Worm (Caenorhabditis elegans) whole organism, mixed stage, embryonic: ENCODE results near the gene T16H12.2.

Source experiments
- M03D4.4 ChIP-seq: sonication (generic microtip); optimal IDR thresholded peaks from 2 replicates; lab custom pipeline; 2017; ENCODE audit warnings: mild to moderate bottlenecking, missing genetic modification characterization, missing compliant biosample characterization
- bed-3 ChIP-seq: fragments of 200-800 bp; sonication (Bioruptor generic); optimal IDR thresholded peaks from 3 replicates; lab custom pipeline; 2018; ENCODE audit warnings: mild to moderate bottlenecking, missing genetic modification characterization, moderate library complexity, missing compliant biosample characterization
- blmp-1 ChIP-seq: fragments of 150-350 bp; optimal IDR thresholded peaks from 2 replicates; lab custom pipeline; 2014; ENCODE audit warnings: missing biosample characterization, missing genetic modification characterization
- ceh-39 ChIP-seq: fragments of 150-350 bp; optimal IDR thresholded peaks from 2 replicates; lab custom pipeline; 2014; ENCODE audit warnings: missing biosample characterization, missing genetic modification characterization
- ceh-43 ChIP-seq: fragments of 200-800 bp; sonication (Bioruptor generic); optimal IDR thresholded peaks from 2 replicates; lab custom pipeline; 2018; ENCODE audit warnings: mild to moderate bottlenecking, missing genetic modification characterization, moderate library complexity, missing compliant biosample characterization
- ceh-83 ChIP-seq: fragments of 200-800 bp; sonication (Bioruptor generic); optimal IDR thresholded peaks from 2 replicates; lab custom pipeline; 2018; ENCODE audit warnings: mild to moderate bottlenecking, missing genetic modification characterization, missing compliant biosample characterization
- ces-1 ChIP-seq: fragments of 150-350 bp; optimal IDR thresholded peaks from 2 replicates; lab custom pipeline; 2014; ENCODE audit warnings: missing biosample characterization, missing genetic modification reagents, missing genetic modification characterization
- drap-1 ChIP-seq: fragments of 200-800 bp; sonication (Bioruptor generic); optimal IDR thresholded peaks from 3 replicates; lab custom pipeline; 2018; ENCODE audit warnings: mild to moderate bottlenecking, missing genetic modification characterization, missing compliant biosample characterization
- elt-1 ChIP-seq: sonication (generic microtip); optimal IDR thresholded peaks from 2 replicates; lab custom pipeline; 2017; ENCODE audit warnings: missing genetic modification characterization, mild to moderate bottlenecking, missing compliant biosample characterization, antibody characterized with exemption, moderate library complexity, borderline replicate concordance; ENCODE audit not compliant: insufficient read depth
- elt-3 ChIP-seq: fragments of 150-350 bp; optimal IDR thresholded peaks from 2 replicates; lab custom pipeline; 2014; ENCODE audit warnings: missing biosample characterization, missing genetic modification characterization
- flh-1 ChIP-seq: fragments of 200-800 bp; sonication (Bioruptor generic); optimal IDR thresholded peaks from 2 replicates; lab custom pipeline; 2018; ENCODE audit warnings: mild to moderate bottlenecking, missing genetic modification characterization, moderate library complexity, missing compliant biosample characterization
- ham-2 ChIP-seq: fragments of 200-800 bp; sonication (Bioruptor generic); optimal IDR thresholded peaks from 2 replicates; lab custom pipeline; 2018; ENCODE audit warnings: mild to moderate bottlenecking, missing genetic modification characterization, missing compliant biosample characterization
- hlh-1 ChIP-seq: fragments of 150-350 bp; optimal IDR thresholded peaks from 2 replicates; lab custom pipeline; 2014; ENCODE audit warnings: missing biosample characterization, missing genetic modification reagents, missing genetic modification characterization
- lin-13 ChIP-seq: fragments of 150-350 bp; optimal IDR thresholded peaks from 2 replicates; lab custom pipeline; 2014; ENCODE audit warnings: missing biosample characterization, missing genetic modification characterization
- lin-32 ChIP-seq: fragments of 200-800 bp; sonication (Bioruptor generic); optimal IDR thresholded peaks from 2 replicates; lab custom pipeline; 2018; ENCODE audit warnings: mild to moderate bottlenecking, missing genetic modification characterization, missing compliant biosample characterization
- lsy-2 ChIP-seq: fragments of 150-350 bp; optimal IDR thresholded peaks from 2 replicates; lab custom pipeline; 2014; ENCODE audit warnings: missing biosample characterization, missing genetic modification characterization
- mep-1 ChIP-seq: fragments of 150-350 bp; optimal IDR thresholded peaks from 2 replicates; lab custom pipeline; 2017; ENCODE audit warnings: missing biosample characterization, missing genetic modification reagents, missing genetic modification characterization, inconsistent platforms
- mls-2 ChIP-seq: sonication (generic microtip); optimal IDR thresholded peaks from 2 replicates; lab custom pipeline; 2016; ENCODE audit warnings: mild to moderate bottlenecking, missing genetic modification characterization, moderate library complexity, missing compliant biosample characterization
- nhr-12 ChIP-seq: fragments of 150-350 bp; optimal IDR thresholded peaks from 2 replicates; lab custom pipeline; 2014; ENCODE audit warnings: missing biosample characterization, missing genetic modification characterization
- nhr-2 ChIP-seq: fragments of 150-350 bp; optimal IDR thresholded peaks from 2 replicates; lab custom pipeline; 2014; ENCODE audit warnings: missing biosample characterization, missing genetic modification characterization
- nhr-28 ChIP-seq: fragments of 150-350 bp; optimal IDR thresholded peaks from 2 replicates; lab custom pipeline; 2014; ENCODE audit warnings: missing biosample characterization, missing genetic modification characterization
- nhr-76 ChIP-seq: sonication (generic microtip); optimal IDR thresholded peaks from 2 replicates; lab custom pipeline; 2017; ENCODE audit warnings: missing biosample characterization, missing genetic modification characterization
- pha-4 ChIP-seq: fragments of 150-350 bp; optimal IDR thresholded peaks from 2 replicates; lab custom pipeline; 2018; ENCODE audit warnings: missing biosample characterization, missing genetic modification reagents, missing genetic modification characterization
- snpc-4 ChIP-seq: fragments of 150-350 bp; optimal IDR thresholded peaks from 2 replicates; lab custom pipeline; 2014; ENCODE audit warnings: missing biosample characterization, missing genetic modification characterization
- sptf-1 ChIP-seq: sonication (generic microtip); optimal IDR thresholded peaks from 2 replicates; lab custom pipeline; 2017; ENCODE audit warnings: mild to moderate bottlenecking, missing genetic modification characterization, moderate library complexity, missing compliant biosample characterization
- tbx-8 ChIP-seq: fragments of 200-800 bp; sonication (Bioruptor generic); optimal IDR thresholded peaks from 2 replicates; lab custom pipeline; 2018; ENCODE audit warnings: mild to moderate bottlenecking, missing genetic modification characterization, moderate library complexity, missing compliant biosample characterization
- unc-39 ChIP-seq: fragments of 150-350 bp; optimal IDR thresholded peaks from 2 replicates; lab custom pipeline; 2014; ENCODE audit warnings: missing biosample characterization, missing genetic modification characterization
- unc-62 ChIP-seq: fragments of 150-350 bp; optimal IDR thresholded peaks from 2 replicates; lab custom pipeline; 2014; ENCODE audit warnings: missing biosample characterization, missing genetic modification reagents, missing genetic modification characterization
- zip-8 ChIP-seq: fragments of 150-350 bp; optimal IDR thresholded peaks from 2 replicates; lab custom pipeline; 2014; ENCODE audit warnings: missing biosample characterization, missing genetic modification characterization

Gene T16H12.2

DNA sequence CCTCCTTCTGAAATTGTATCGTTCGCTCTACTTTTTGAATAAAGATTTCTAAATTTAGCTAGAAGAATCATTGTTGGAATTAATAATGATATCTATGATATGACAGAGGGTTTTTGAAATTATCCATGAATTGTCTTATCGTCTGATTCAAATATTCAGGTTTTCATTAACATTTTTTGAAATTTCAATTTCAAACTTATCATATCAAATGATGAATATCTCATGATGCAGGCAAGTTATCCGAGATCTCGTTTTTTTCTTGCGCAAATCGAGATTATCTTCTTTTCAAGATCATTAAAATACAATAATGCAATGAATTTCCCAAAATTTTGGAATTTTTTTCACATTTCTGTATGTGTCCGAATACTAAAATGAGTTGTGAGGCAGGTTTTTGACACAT, 11.9 kb downstream of the T16H12.2 start, which contains the start of gene spop-1:
spop-1 (minus strand) TSS at position 101 of the 400 bp plus-strand sequence.
- no peak for TF ChIP-seq bed-3 (GFP tag; lab: Kevin White, UChicago)
- no peak for TF ChIP-seq tbx-8 (GFP tag; lab: Kevin White, UChicago)
- no peak for TF ChIP-seq flh-1 (GFP tag; lab: Kevin White, UChicago)
- TF ChIP-seq unc-62 (GFP tag; lab: Kevin White, UChicago), result no peak
- TF ChIP-seq lin-32 (GFP tag; lab: Kevin White, UChicago), result no peak
- TF ChIP-seq ceh-43, result no peak
- no peak for TF ChIP-seq mls-2 (tag; lab: Kevin White, UChicago)

DNA sequence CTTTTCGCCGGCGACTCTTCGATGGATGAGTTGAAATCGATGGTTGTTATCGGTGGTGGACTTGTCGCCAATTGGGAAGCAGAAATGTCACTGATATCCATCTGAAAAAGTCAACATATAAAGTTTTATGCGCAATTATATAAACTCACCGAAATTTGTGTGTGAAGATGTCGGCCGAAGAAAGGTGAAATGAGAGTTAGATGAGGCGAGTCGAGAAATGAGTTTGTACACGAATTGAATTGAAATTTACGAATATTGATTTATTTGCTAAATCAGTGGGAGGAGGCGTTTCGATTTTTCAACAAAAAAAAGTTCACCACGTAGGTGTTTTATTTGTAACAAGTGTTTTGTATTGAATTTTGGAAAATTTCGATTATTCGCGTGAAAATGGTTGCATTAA, 15.3 kb downstream of the T16H12.2 start, which contains the start of gene kel-10:
kel-10 (minus strand) TSS at position 101 of the 400 bp plus-strand sequence.
- TF ChIP-seq zip-8 (tag; lab: Kevin White, UChicago), result no peak
- no peak for TF ChIP-seq nhr-28 (tag; lab: Kevin White, UChicago)

DNA sequence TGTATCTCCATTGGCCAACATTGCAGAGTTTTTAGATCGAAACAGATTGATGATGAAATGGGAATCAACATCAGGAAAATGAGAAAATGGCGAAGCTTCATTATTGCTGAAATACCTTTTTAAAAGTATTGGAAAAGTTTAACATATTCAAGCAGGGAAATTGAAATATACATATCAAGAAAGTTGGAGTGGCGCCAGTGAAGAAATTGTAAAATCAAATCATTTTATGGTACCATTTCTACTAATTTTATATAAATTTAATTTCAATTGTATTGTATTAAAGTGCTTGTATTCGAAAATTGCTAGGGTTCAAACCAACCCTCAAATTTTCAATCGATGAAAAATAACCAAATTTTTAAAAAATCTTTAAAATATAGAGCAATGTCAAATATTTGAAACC, 20.3 kb downstream of the T16H12.2 start, which contains the start of gene srt-55:
srt-55 (minus strand) TSS at position 101 of the 400 bp plus-strand sequence.
- no peak for TF ChIP-seq bed-3 (GFP tag; lab: Kevin White, UChicago)

DNA sequence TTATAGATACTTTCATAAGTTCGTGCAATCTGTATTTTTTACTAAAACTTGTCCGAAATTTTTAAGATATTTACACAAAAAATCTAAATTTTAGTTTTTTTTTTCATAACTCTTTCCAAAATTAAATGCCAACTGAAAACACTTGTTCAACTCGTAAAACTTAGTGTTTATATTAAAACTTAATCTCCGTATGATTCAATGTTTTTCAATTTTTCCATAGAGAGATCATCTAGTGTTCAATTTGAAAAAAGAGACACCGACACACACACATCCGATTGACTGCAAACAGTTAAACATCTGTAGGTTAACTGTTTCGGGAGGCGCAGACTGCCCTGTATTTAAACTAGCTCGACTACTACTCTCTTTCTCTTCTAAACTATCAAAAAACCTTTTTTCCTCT, 22.9 kb downstream of the T16H12.2 start, which contains the start of gene T16H12.9:
T16H12.9 (plus strand) TSS at position 301 of the 400 bp plus-strand sequence.
- TF ChIP-seq blmp-1 (tag; lab: Kevin White, UChicago), result no peak
- TF ChIP-seq drap-1 (GFP tag; lab: Kevin White, UChicago), result no peak

DNA sequence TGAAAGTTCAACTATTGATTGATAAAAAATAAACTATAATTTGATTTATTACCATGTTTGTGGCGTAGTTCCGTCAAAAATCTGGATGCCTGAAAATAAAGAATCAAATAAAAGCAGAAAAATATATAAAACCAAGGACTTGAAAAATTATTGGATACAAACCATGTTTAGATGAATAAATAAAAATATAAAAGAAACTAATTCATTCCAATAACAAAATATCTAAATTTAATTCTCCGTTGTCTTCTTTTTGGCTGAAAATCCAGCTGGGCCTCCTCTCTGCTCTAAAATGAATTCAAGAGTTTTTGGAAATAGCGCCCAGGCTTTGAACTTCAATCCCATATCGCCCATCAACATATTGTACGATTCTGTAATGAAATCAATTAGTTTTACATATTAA, 26.9 kb downstream of the T16H12.2 start, which contains the start of gene vps-29:
vps-29 (minus strand) TSS at position 101 of the 400 bp plus-strand sequence.
- TF ChIP-seq tbx-8 (GFP tag; lab: Kevin White, UChicago) (no peak), hlh-1 (tag; lab: Kevin White, UChicago) (no peak), bed-3 (GFP tag; lab: Kevin White, UChicago) (no peak), snpc-4 (no peak), unc-39 (tag; lab: Kevin White, UChicago) (no peak), drap-1 (GFP tag; lab: Kevin White, UChicago) (no peak), sptf-1 (tag; lab: Kevin White, UChicago) (no peak), nhr-76 (tag; lab: Kevin White, UChicago) (no peak), unc-62 (GFP tag; lab: Kevin White, UChicago) (no peak), flh-1 (GFP tag; lab: Kevin White, UChicago) (no peak), mls-2 (tag; lab: Kevin White, UChicago) (no peak), zip-8 (tag; lab: Kevin White, UChicago) (no peak), lsy-2 (tag; lab: Kevin White, UChicago) (no peak), ceh-43 (no peak), mep-1 (tag; lab: Kevin White, UChicago) (no peak), ceh-83 (GFP tag; lab: Kevin White, UChicago) (no peak), ham-2 (GFP tag; lab: Kevin White, UChicago) (no peak), nhr-12 (no peak), ces-1 (GFP tag; lab: Kevin White, UChicago) (no peak), lin-32 (GFP tag; lab: Kevin White, UChicago) (no peak)

DNA sequence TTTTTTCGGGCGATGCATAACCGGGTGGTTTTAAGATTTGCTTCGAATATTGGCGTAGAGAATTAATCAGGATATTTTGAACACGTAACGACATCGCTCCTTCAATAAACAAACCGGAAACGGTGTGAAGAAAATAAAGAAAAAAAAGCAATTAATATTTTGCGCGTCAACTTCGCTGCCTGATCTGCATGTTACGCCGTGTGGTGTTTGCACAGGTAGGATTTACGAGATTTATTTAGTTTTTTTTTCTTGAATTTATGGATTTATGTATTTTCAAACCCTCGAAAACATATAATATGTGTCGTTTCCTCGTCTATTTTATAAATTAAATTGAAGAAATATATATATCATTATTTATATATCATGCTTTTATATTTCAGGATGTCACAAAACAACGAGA, 28.6 kb downstream of the T16H12.2 start, which contains the start of the genes ZK1128.1 and mett-10:
ZK1128.1 (minus strand) TSS at position 99 of the 400 bp plus-strand sequence.
mett-10 (plus strand) TSS at position 375 of the 400 bp plus-strand sequence.
- peak; percentile 73 for TF ChIP-seq ces-1 (GFP tag; lab: Kevin White, UChicago)
- no peak for TF ChIP-seq blmp-1 (tag; lab: Kevin White, UChicago)

DNA sequence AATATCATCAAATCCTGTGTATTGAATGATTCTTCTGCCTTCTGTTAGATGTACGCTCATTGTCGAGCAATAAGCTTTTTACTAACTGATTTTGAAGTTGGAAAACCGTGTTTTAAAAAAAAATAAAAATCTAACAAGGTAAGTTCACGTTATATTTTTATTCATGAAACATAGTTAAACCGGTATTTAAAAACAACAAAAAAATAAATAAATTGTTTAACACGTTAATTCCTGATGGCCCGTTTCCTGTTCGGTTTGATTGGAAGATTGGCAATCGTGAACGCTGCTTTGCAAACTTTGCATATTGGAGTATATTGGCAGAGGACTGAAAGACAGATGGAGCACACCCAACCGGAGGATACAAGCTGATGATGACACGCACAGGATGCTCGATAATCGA, 32.7 kb downstream of the T16H12.2 start, which contains the start of gene ZK1128.3:
ZK1128.3 (minus strand) TSS at position 101 of the 400 bp plus-strand sequence.
- TF ChIP-seq lin-13 (tag; lab: Kevin White, UChicago), result no peak
- no peak for TF ChIP-seq blmp-1 (tag; lab: Kevin White, UChicago)
- no peak for TF ChIP-seq unc-62 (GFP tag; lab: Kevin White, UChicago)
- TF ChIP-seq lin-32 (GFP tag; lab: Kevin White, UChicago), result no peak
- TF ChIP-seq nhr-28 (tag; lab: Kevin White, UChicago), result no peak
- TF ChIP-seq hlh-1 (tag; lab: Kevin White, UChicago), result no peak
- no peak for TF ChIP-seq nhr-2
- no peak for TF ChIP-seq snpc-4
- no peak for TF ChIP-seq elt-1 (tag; lab: Kevin White, UChicago)
- no peak for TF ChIP-seq nhr-76 (tag; lab: Kevin White, UChicago)
- TF ChIP-seq M03D4.4 (tag; lab: Kevin White, UChicago), result no peak
- no peak for TF ChIP-seq elt-3 (tag; lab: Kevin White, UChicago)
- no peak for TF ChIP-seq ham-2 (GFP tag; lab: Kevin White, UChicago)
- no peak for TF ChIP-seq drap-1 (GFP tag; lab: Kevin White, UChicago)
- no peak for TF ChIP-seq pha-4 (tag; lab: Kevin White, UChicago)
- TF ChIP-seq ceh-83 (GFP tag; lab: Kevin White, UChicago), result no peak
- TF ChIP-seq ceh-39 (tag; lab: Kevin White, UChicago), result no peak
- TF ChIP-seq unc-39 (tag; lab: Kevin White, UChicago), result no peak
- TF ChIP-seq lsy-2 (tag; lab: Kevin White, UChicago), result no peak
